Fruit fly (Drosophila melanogaster): Measurements from ENCODE around the gene CG43774.

CG43774 gene

dm6 chr2L:4031203-4032096 is 23.0 kb downstream of the CG43774 start, which contains the start of gene ed:
Gene ed, plus strand, starts transcription at chr2L:4031377.
- TF ChIP-seq EcR (GFP tag; optimal IDR thresholded peaks at IDR 0.05) (peak; percentile 24), CG17806 (tag; optimal IDR thresholded peaks at IDR 0.05) (no peak), CG4496 (GFP tag; IDR thresholded peaks at IDR 0.05) (no peak), D1 (tag; optimal IDR thresholded peaks at IDR 0.05) (peak; percentile 3), CG9948 (tag; optimal IDR thresholded peaks at IDR 0.05) (no peak), CG14655 (GFP tag; optimal IDR thresholded peaks at IDR 0.05) (peak; percentile 2), Ets98B (GFP tag; IDR thresholded peaks at IDR 0.05) (no peak; the same call in 1 of the 2 replicates), CG32121 (GFP tag; IDR thresholded peaks at IDR 0.05) (no peak), Snoo (tag; optimal IDR thresholded peaks at IDR 0.05) (no peak), rn (GFP tag; IDR thresholded peaks at IDR 0.05) (no peak), CG8301 (tag; optimal IDR thresholded peaks at IDR 0.05) (no peak), CG13204 (GFP tag; optimal IDR thresholded peaks at IDR 0.05) (no peak), CG34367 (tag; optimal IDR thresholded peaks at IDR 0.05) (no peak), Pif1B (GFP tag; optimal IDR thresholded peaks at IDR 0.05) (no peak), CG12605 (GFP tag; IDR thresholded peaks at IDR 0.05) (0 out of 2 replicates have a peak, but pooled peaks have one; percentile 13), gl (tag; optimal IDR thresholded peaks at IDR 0.05) (peak; percentile 52), Pif1A (GFP tag; optimal IDR thresholded peaks at IDR 0.05) (no peak), CG15710 (tag; optimal IDR thresholded peaks at IDR 0.05) (no peak), CG10348 (GFP tag; IDR thresholded peaks at IDR 0.05) (no peak), fd96Ca (GFP tag; IDR thresholded peaks at IDR 0.05) (no peak), CG8159 (tag; optimal IDR thresholded peaks at IDR 0.05) (peak; percentile 11)

- no peak for TF ChIP-seq gl (tag; optimal IDR thresholded peaks at IDR 0.05)
- TF ChIP-seq rn (GFP tag; IDR thresholded peaks at IDR 0.05), result no peak
Observed at dm6 chr2L:4034300-4034699, 25.8 kb downstream of the CG43774 start.

dm6 chr2L:4036306-4036705 is 27.9 kb downstream of the CG43774 start:
- TF ChIP-seq CG32121 (GFP tag; IDR thresholded peaks at IDR 0.05) (no peak), Ets98B (GFP tag; IDR thresholded peaks at IDR 0.05) (no peak), CG4496 (GFP tag; IDR thresholded peaks at IDR 0.05) (no peak), Pif1A (GFP tag; optimal IDR thresholded peaks at IDR 0.05) (no peak), CG34367 (tag; optimal IDR thresholded peaks at IDR 0.05) (no peak), CG15710 (tag; optimal IDR thresholded peaks at IDR 0.05) (no peak), gl (tag; optimal IDR thresholded peaks at IDR 0.05) (no peak), Snoo (tag; optimal IDR thresholded peaks at IDR 0.05) (no peak), CG8301 (tag; optimal IDR thresholded peaks at IDR 0.05) (no peak), D1 (tag; optimal IDR thresholded peaks at IDR 0.05) (no peak), rn (GFP tag; IDR thresholded peaks at IDR 0.05) (no peak)

- TF ChIP-seq D1 (tag; optimal IDR thresholded peaks at IDR 0.05) (no peak), CG8301 (tag; optimal IDR thresholded peaks at IDR 0.05) (no peak), CG17806 (tag; optimal IDR thresholded peaks at IDR 0.05) (no peak), CG15710 (tag; optimal IDR thresholded peaks at IDR 0.05) (no peak), rn (GFP tag; IDR thresholded peaks at IDR 0.05) (no peak), fd96Ca (GFP tag; IDR thresholded peaks at IDR 0.05) (no peak), CG10348 (GFP tag; IDR thresholded peaks at IDR 0.05) (no peak), CG13204 (GFP tag; optimal IDR thresholded peaks at IDR 0.05) (no peak), Pif1A (GFP tag; optimal IDR thresholded peaks at IDR 0.05) (no peak)
Observed at dm6 chr2L:4037015-4037414, 28.6 kb downstream of the CG43774 start.

dm6 chr2L:4038073-4038699 is 29.7 kb downstream of the CG43774 start:
- no peak for TF ChIP-seq EcR (GFP tag; optimal IDR thresholded peaks at IDR 0.05)
- TF ChIP-seq CG8301 (tag; optimal IDR thresholded peaks at IDR 0.05), result no peak
- TF ChIP-seq rn (GFP tag; IDR thresholded peaks at IDR 0.05), result no peak
- TF ChIP-seq Ets98B (GFP tag; IDR thresholded peaks at IDR 0.05), result no peak
- no peak for TF ChIP-seq gl (tag; optimal IDR thresholded peaks at IDR 0.05)
- no peak for TF ChIP-seq CG15710 (tag; optimal IDR thresholded peaks at IDR 0.05)
- TF ChIP-seq CG8159 (tag; optimal IDR thresholded peaks at IDR 0.05), result no peak
- TF ChIP-seq fd96Ca (GFP tag; IDR thresholded peaks at IDR 0.05), result no peak
- TF ChIP-seq CG34367 (tag; optimal IDR thresholded peaks at IDR 0.05), result no peak
- no peak for TF ChIP-seq CG10348 (GFP tag; IDR thresholded peaks at IDR 0.05)
- no peak for TF ChIP-seq CG4496 (GFP tag; IDR thresholded peaks at IDR 0.05)
- TF ChIP-seq CG12605 (GFP tag; IDR thresholded peaks at IDR 0.05), result no peak
- no peak for TF ChIP-seq CG17806 (tag; optimal IDR thresholded peaks at IDR 0.05)
- TF ChIP-seq CG9948 (tag; optimal IDR thresholded peaks at IDR 0.05), result no peak
- no peak for TF ChIP-seq D1 (tag; optimal IDR thresholded peaks at IDR 0.05)
- no peak for TF ChIP-seq CG13204 (GFP tag; optimal IDR thresholded peaks at IDR 0.05)
- no peak for TF ChIP-seq Pif1B (GFP tag; optimal IDR thresholded peaks at IDR 0.05)

dm6 chr2L:4043052-4043451 is 34.6 kb downstream of the CG43774 start:
- no peak for TF ChIP-seq CG9948 (tag; optimal IDR thresholded peaks at IDR 0.05)
- no peak for TF ChIP-seq CG14655 (GFP tag; optimal IDR thresholded peaks at IDR 0.05)
- TF ChIP-seq Ets98B (GFP tag; IDR thresholded peaks at IDR 0.05), result no peak
- no peak for TF ChIP-seq Pif1B (GFP tag; optimal IDR thresholded peaks at IDR 0.05)
- no peak for TF ChIP-seq CG34367 (tag; optimal IDR thresholded peaks at IDR 0.05)
- TF ChIP-seq CG4496 (GFP tag; IDR thresholded peaks at IDR 0.05), result no peak
- no peak for TF ChIP-seq Pif1A (GFP tag; optimal IDR thresholded peaks at IDR 0.05)
- no peak for TF ChIP-seq CG10348 (GFP tag; IDR thresholded peaks at IDR 0.05)
- TF ChIP-seq CG13204 (GFP tag; optimal IDR thresholded peaks at IDR 0.05), result no peak

Data from whole organism, pupa.